Worm (Caenorhabditis elegans) whole organism, late embryonic: ENCODE results near the gene ceh-28.
A peak's percentile ranks its signal among the peaks of the same experiment; 100 is the strongest.

Source experiments
- C08G9.2 ChIP-seq: sonication (generic microtip); optimal IDR thresholded peaks from 2 replicates; lab custom pipeline; 2016; ENCODE audit warnings: mild to moderate bottlenecking, missing genetic modification characterization, moderate library complexity, missing compliant biosample characterization
- C38D4.7 ChIP-seq: fragments of 200-800 bp; sonication (Bioruptor generic); optimal IDR thresholded peaks from 2 replicates; lab custom pipeline; 2018; ENCODE audit warnings: mild to moderate bottlenecking, missing genetic modification characterization, moderate library complexity, missing compliant biosample characterization
- F13H6.1 ChIP-seq: sonication (generic microtip); optimal IDR thresholded peaks from 2 replicates; lab custom pipeline; 2016; ENCODE audit warnings: missing genetic modification characterization, missing compliant biosample characterization
- K02D7.2 ChIP-seq: sonication (generic microtip); optimal IDR thresholded peaks from 2 replicates; lab custom pipeline; 2017; ENCODE audit warnings: mild to moderate bottlenecking, missing genetic modification characterization, missing compliant biosample characterization
- K09A11.1 ChIP-seq: sonication (generic microtip); optimal IDR thresholded peaks from 2 replicates; lab custom pipeline; 2017; ENCODE audit warnings: antibody characterized with exemption, mild to moderate bottlenecking, missing genetic modification characterization, missing compliant biosample characterization; ENCODE audit not compliant: insufficient read depth
- T23F11.4 ChIP-seq: fragments of 200-800 bp; sonication (Bioruptor generic); optimal IDR thresholded peaks from 2 replicates; lab custom pipeline; 2018; ENCODE audit warnings: mild to moderate bottlenecking, missing genetic modification characterization, missing compliant biosample characterization
- Y22D7AL.16 ChIP-seq: sonication (generic microtip); optimal IDR thresholded peaks from 2 replicates; lab custom pipeline; 2016; ENCODE audit warnings: missing genetic modification characterization, missing compliant biosample characterization
- ahr-1 ChIP-seq: sonication (generic microtip); optimal IDR thresholded peaks from 2 replicates; lab custom pipeline; 2016; ENCODE audit warnings: missing genetic modification characterization, missing compliant biosample characterization
- ama-1 ChIP-seq: fragments of 150-350 bp; optimal IDR thresholded peaks from 2 replicates; lab custom pipeline; 2014
- ceh-14 ChIP-seq: sonication (generic microtip); optimal IDR thresholded peaks from 2 replicates; lab custom pipeline; 2016; ENCODE audit warnings: missing genotype, missing genetic modification characterization, missing compliant biosample characterization
- ceh-19 ChIP-seq: fragments of 200-800 bp; sonication (Bioruptor generic); optimal IDR thresholded peaks from 2 replicates; lab custom pipeline; 2018; ENCODE audit warnings: mild to moderate bottlenecking, missing genetic modification characterization, missing compliant biosample characterization
- ceh-22 ChIP-seq: sonication (generic microtip); optimal IDR thresholded peaks from 2 replicates; lab custom pipeline; 2017; ENCODE audit warnings: missing biosample characterization, missing genetic modification characterization
- ceh-24 ChIP-seq: sonication (generic microtip); optimal IDR thresholded peaks from 2 replicates; lab custom pipeline; 2016; ENCODE audit warnings: mild to moderate bottlenecking, missing genetic modification characterization, missing compliant biosample characterization
- ceh-31 ChIP-seq: sonication (generic microtip); optimal IDR thresholded peaks from 2 replicates; lab custom pipeline; 2016; ENCODE audit warnings: missing genetic modification characterization, missing compliant biosample characterization
- ceh-34 ChIP-seq: sonication (generic microtip); optimal IDR thresholded peaks from 2 replicates; lab custom pipeline; 2016; ENCODE audit warnings: mild to moderate bottlenecking, missing genetic modification characterization, missing compliant biosample characterization
- ceh-48 ChIP-seq: sonication (generic microtip); optimal IDR thresholded peaks from 2 replicates; lab custom pipeline; 2016; ENCODE audit warnings: missing genetic modification characterization, inconsistent platforms, missing compliant biosample characterization
- ceh-6 ChIP-seq: fragments of 200-800 bp; sonication (Bioruptor generic); optimal IDR thresholded peaks from 2 replicates; lab custom pipeline; 2018; ENCODE audit warnings: mild to moderate bottlenecking, missing genetic modification characterization, missing compliant biosample characterization
- ceh-9 ChIP-seq: sonication (generic microtip); optimal IDR thresholded peaks from 2 replicates; lab custom pipeline; 2016; ENCODE audit warnings: mild to moderate bottlenecking, missing genetic modification characterization, inconsistent platforms, missing compliant biosample characterization
- che-1 ChIP-seq: sonication (generic microtip); optimal IDR thresholded peaks from 2 replicates; lab custom pipeline; 2016; ENCODE audit warnings: mild to moderate bottlenecking, missing genetic modification characterization, missing compliant biosample characterization
- dmd-4 ChIP-seq: sonication (generic microtip); optimal IDR thresholded peaks from 2 replicates; lab custom pipeline; 2016; ENCODE audit warnings: borderline replicate concordance, missing genetic modification characterization, missing compliant biosample characterization
- elt-4 ChIP-seq: sonication (generic microtip); optimal IDR thresholded peaks from 2 replicates; lab custom pipeline; 2016; ENCODE audit warnings: missing genetic modification characterization, missing compliant biosample characterization
- eyg-1 ChIP-seq: sonication (generic microtip); optimal IDR thresholded peaks from 2 replicates; lab custom pipeline; 2016; ENCODE audit warnings: missing genotype, missing genetic modification characterization, missing compliant biosample characterization
- gmeb-2 ChIP-seq: sonication (generic microtip); optimal IDR thresholded peaks from 2 replicates; lab custom pipeline; 2016; ENCODE audit warnings: missing genetic modification characterization, inconsistent platforms, missing compliant biosample characterization
- hlh-13 ChIP-seq: fragments of 200-800 bp; sonication (Bioruptor generic); optimal IDR thresholded peaks from 2 replicates; lab custom pipeline; 2018; ENCODE audit warnings: mild to moderate bottlenecking, missing genetic modification characterization, missing compliant biosample characterization
- hlh-15 ChIP-seq: sonication (generic microtip); optimal IDR thresholded peaks from 2 replicates; lab custom pipeline; 2016; ENCODE audit warnings: missing genetic modification characterization, missing compliant biosample characterization
- hlh-6 ChIP-seq: sonication (generic microtip); optimal IDR thresholded peaks from 2 replicates; lab custom pipeline; 2016; ENCODE audit warnings: missing genotype, missing genetic modification characterization, missing compliant biosample characterization
- lim-6 ChIP-seq: sonication (generic microtip); optimal IDR thresholded peaks from 2 replicates; lab custom pipeline; 2016; ENCODE audit warnings: missing genetic modification characterization, missing compliant biosample characterization
- madf-2 ChIP-seq: sonication (generic microtip); optimal IDR thresholded peaks from 2 replicates; lab custom pipeline; 2017; ENCODE audit warnings: missing genetic modification characterization, missing compliant biosample characterization
- mec-3 ChIP-seq: sonication (generic microtip); optimal IDR thresholded peaks from 2 replicates; lab custom pipeline; 2016; ENCODE audit warnings: borderline replicate concordance, missing genetic modification characterization, missing compliant biosample characterization
- nhr-232 ChIP-seq: sonication (generic microtip); optimal IDR thresholded peaks from 2 replicates; lab custom pipeline; 2016; ENCODE audit warnings: missing genetic modification characterization, missing compliant biosample characterization
- npax-4 ChIP-seq: sonication (generic microtip); optimal IDR thresholded peaks from 2 replicates; lab custom pipeline; 2016; ENCODE audit warnings: missing genetic modification characterization, missing compliant biosample characterization
- pat-9 ChIP-seq: fragments of 200-800 bp; sonication (Bioruptor generic); optimal IDR thresholded peaks from 2 replicates; lab custom pipeline; 2018; ENCODE audit warnings: mild to moderate bottlenecking, missing genetic modification characterization, moderate library complexity, missing compliant biosample characterization
- pax-1 ChIP-seq: fragments of 150-350 bp; optimal IDR thresholded peaks from 2 replicates; lab custom pipeline; 2014; ENCODE audit warnings: missing biosample characterization, missing genetic modification characterization
- pha-2 ChIP-seq: sonication (generic microtip); optimal IDR thresholded peaks from 2 replicates; lab custom pipeline; 2017; ENCODE audit warnings: mild to moderate bottlenecking, missing genetic modification characterization, missing compliant biosample characterization
- pha-4 ChIP-seq: fragments of 150-350 bp; optimal IDR thresholded peaks from 2 replicates; lab custom pipeline; 2018; ENCODE audit warnings: missing biosample characterization, missing genetic modification reagents, missing genetic modification characterization
- pros-1 ChIP-seq: fragments of 150-350 bp; optimal IDR thresholded peaks from 2 replicates; lab custom pipeline; 2014; ENCODE audit warnings: missing biosample characterization, missing genetic modification reagents, missing genetic modification characterization
- ref-2 ChIP-seq: sonication (generic microtip); optimal IDR thresholded peaks from 2 replicates; lab custom pipeline; 2016; ENCODE audit warnings: missing genetic modification characterization, missing compliant biosample characterization
- rnt-1 ChIP-seq: sonication (generic microtip); optimal IDR thresholded peaks from 2 replicates; lab custom pipeline; 2016; ENCODE audit warnings: missing genetic modification characterization, missing compliant biosample characterization
- sdc-2 ChIP-seq: sonication (generic microtip); optimal IDR thresholded peaks from 2 replicates; lab custom pipeline; 2016; ENCODE audit warnings: missing genotype, missing genetic modification characterization, missing compliant biosample characterization
- sox-2 ChIP-seq: fragments of 200-800 bp; sonication (Bioruptor generic); IDR thresholded peaks from 2 replicates; pipeline ENCODE4 v1.3.6; 2022; ENCODE audit warnings: missing genetic modification reagents, missing genetic modification characterization, missing compliant biosample characterization
- sox-4 ChIP-seq: sonication (generic microtip); optimal IDR thresholded peaks from 2 replicates; lab custom pipeline; 2017; ENCODE audit warnings: mild to moderate bottlenecking, missing genetic modification characterization, inconsistent platforms, missing compliant biosample characterization
- tbx-2 ChIP-seq: sonication (generic microtip); optimal IDR thresholded peaks from 2 replicates; lab custom pipeline; 2016; ENCODE audit warnings: missing genetic modification characterization, missing compliant biosample characterization
- unc-3 ChIP-seq, 2 experiments: fragments of 200-800 bp in 1 of 2; sonication (Bioruptor generic) in 1 of 2; sonication (generic microtip) in 1 of 2; conservative IDR thresholded peaks in 1 of 2; optimal IDR thresholded peaks in 1 of 2; 2 replicates each; pipeline versions ENCODE4 v1.3.6 to Lab custom; 2016 to 2022; ENCODE audit warnings: missing compliant biosample characterization in 2 of 2, missing genetic modification characterization in 2 of 2, missing genetic modification reagents in 1 of 2
- unc-42 ChIP-seq: sonication (generic microtip); optimal IDR thresholded peaks from 2 replicates; lab custom pipeline; 2016; ENCODE audit warnings: missing genotype, missing genetic modification characterization, missing compliant biosample characterization
- unc-86 ChIP-seq: sonication (generic microtip); optimal IDR thresholded peaks from 2 replicates; lab custom pipeline; 2016; ENCODE audit warnings: missing genetic modification characterization, missing compliant biosample characterization

ceh-28 gene

DNA sequence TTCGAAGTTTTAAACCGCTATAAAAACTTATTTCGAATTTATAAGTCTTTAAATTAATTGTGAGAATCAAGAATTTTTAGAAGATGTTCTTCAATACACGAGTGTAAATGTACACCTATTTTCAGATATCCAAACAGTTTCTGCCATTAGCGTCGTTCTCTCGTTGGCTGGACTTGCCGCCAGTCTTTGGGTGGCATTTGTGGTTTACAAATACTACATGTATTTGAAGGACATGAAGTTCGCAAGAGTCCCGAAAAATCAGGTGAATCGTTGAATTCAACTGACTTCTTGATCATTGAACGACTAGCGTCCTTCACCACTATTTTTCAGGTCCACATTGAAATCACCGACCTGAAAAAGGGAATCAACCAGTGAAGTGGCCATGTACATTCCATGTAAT is 41.2 kb downstream of the ceh-28 start:
- TF ChIP-seq elt-4 (tag; lab: Kevin White, UChicago) (no peak), sox-4 (no peak), hlh-15 (tag; lab: Kevin White, UChicago) (no peak), ama-1 (no peak), ceh-6 (GFP tag; lab: Kevin White, UChicago) (no peak), C08G9.2 (tag; lab: Kevin White, UChicago) (no peak), ceh-24 (tag; lab: Kevin White, UChicago) (no peak), unc-86 (tag; lab: Kevin White, UChicago) (no peak), mec-3 (no peak), hlh-13 (GFP tag; lab: Kevin White, UChicago) (no peak), che-1 (no peak), ahr-1 (tag; lab: Kevin White, UChicago) (no peak), gmeb-2 (tag; lab: Kevin White, UChicago) (no peak), ceh-14 (tag; lab: Kevin White, UChicago) (no peak), ceh-19 (GFP tag; lab: Kevin White, UChicago) (no peak), C38D4.7 (GFP tag; lab: Kevin White, UChicago) (no peak)

DNA sequence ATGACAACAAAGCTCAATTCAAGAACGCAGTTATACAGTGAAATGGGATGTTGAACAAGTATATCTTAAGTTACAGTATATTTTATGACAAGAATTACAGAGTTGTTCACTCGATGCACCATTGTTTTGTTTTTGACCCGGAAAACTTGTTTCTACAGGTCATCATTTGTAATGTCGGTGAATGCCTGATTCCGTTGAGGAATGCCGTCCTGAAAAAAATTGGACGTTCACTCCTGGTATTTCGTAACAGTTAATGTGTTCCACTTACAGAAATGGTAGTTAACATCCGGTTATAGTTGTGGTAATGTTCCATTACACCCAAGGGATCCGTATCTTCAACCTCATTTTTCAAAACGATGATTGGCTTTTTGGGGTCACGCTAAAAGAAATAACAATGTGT is 41.9 kb downstream of the ceh-28 start:
- TF ChIP-seq rnt-1, result no peak
- TF ChIP-seq sox-2 (GFP tag; lab: Robert Waterston, UW), result no peak
- TF ChIP-seq K09A11.1 (tag; lab: Kevin White, UChicago), result no peak
- TF ChIP-seq pros-1 (tag; lab: Kevin White, UChicago), result no peak
- no peak for TF ChIP-seq nhr-232 (tag; lab: Kevin White, UChicago)
- no peak for TF ChIP-seq ceh-6 (GFP tag; lab: Kevin White, UChicago)
- TF ChIP-seq Y22D7AL.16 (tag; lab: Kevin White, UChicago), result no peak
- TF ChIP-seq ceh-48 (tag; lab: Kevin White, UChicago), result no peak
- no peak for TF ChIP-seq C38D4.7 (GFP tag; lab: Kevin White, UChicago)
- no peak for TF ChIP-seq K02D7.2
- TF ChIP-seq ama-1, result no peak

DNA sequence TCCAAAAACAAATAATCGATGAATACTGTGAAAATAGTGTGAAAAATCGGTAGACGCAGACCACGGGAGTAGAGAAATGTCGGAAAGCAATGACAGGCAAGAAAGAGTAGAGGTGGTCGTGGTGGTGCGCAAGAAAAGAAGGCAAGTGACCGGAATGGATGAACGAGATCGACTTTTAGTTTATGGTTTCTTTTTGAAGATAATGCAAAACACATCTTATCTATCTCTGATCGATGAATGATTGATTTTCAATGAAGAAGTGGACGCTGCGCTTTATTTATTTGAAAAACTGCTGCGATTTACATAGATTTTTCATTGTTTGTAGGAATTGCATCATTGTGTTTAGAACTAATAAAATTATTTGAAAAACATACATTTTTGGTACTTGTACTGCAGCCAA is 45.4 kb downstream of the ceh-28 start:
- TF ChIP-seq lim-6 (tag; lab: Kevin White, UChicago) (no peak), ceh-22 (tag; lab: Kevin White, UChicago) (no peak), ceh-48 (tag; lab: Kevin White, UChicago) (no peak), pax-1 (tag; lab: Kevin White, UChicago) (no peak), K09A11.1 (tag; lab: Kevin White, UChicago) (no peak), ceh-31 (no peak), pha-4 (tag; lab: Kevin White, UChicago) (no peak), sdc-2 (tag; lab: Kevin White, UChicago) (no peak), ahr-1 (tag; lab: Kevin White, UChicago) (no peak), madf-2 (tag; lab: Kevin White, UChicago) (no peak), F13H6.1 (no peak), che-1 (no peak), ceh-34 (tag; lab: Kevin White, UChicago) (no peak)

DNA sequence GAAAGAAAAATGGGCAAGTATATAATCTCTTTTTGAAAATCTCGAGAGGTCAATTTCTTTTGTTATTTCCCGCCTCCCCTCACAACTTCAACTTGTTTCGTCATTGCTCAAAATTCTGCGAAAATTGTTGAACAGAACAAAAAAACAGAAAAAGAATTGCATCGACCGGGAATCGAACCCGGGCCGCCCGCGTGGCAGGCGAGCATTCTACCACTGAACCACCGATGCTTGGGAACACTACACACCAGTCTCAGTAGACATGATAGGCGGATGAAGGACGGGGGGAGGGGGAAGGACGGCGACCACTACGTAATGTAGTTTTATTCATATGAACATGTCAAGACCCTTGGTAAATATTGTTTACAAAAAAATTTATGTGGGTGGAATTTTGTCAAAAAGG is 46.6 kb downstream of the ceh-28 start:
- TF ChIP-seq dmd-4 (tag; lab: Kevin White, UChicago) (peak; percentile 92), mec-3 (no peak), elt-4 (tag; lab: Kevin White, UChicago) (no peak), unc-86 (tag; lab: Kevin White, UChicago) (peak; percentile 92), unc-42 (tag; lab: Kevin White, UChicago) (peak; percentile 17), npax-4 (peak; percentile 56), sdc-2 (tag; lab: Kevin White, UChicago) (peak; percentile 93), pha-4 (tag; lab: Kevin White, UChicago) (no peak), tbx-2 (tag; lab: Kevin White, UChicago) (peak; percentile 93), Y22D7AL.16 (tag; lab: Kevin White, UChicago) (peak; percentile 87), ceh-14 (tag; lab: Kevin White, UChicago) (peak; percentile 94), unc-3 (GFP tag; conservative IDR thresholded peaks at IDR 0.05; lab: Robert Waterston, UW) (peak; percentile 97), unc-3 (tag; optimal IDR thresholded peaks at IDR 0.05; lab: Kevin White, UChicago) (peak; percentile 62), hlh-6 (tag; lab: Kevin White, UChicago) (peak; percentile 97), pros-1 (tag; lab: Kevin White, UChicago) (peak; percentile 37), madf-2 (tag; lab: Kevin White, UChicago) (peak; percentile 69), pha-2 (tag; lab: Kevin White, UChicago) (peak; percentile 94), T23F11.4 (GFP tag; lab: Kevin White, UChicago) (peak; percentile 83), K02D7.2 (peak; percentile 90), pat-9 (peak; percentile 96), ceh-9 (tag; lab: Kevin White, UChicago) (peak; percentile 89), ref-2 (peak; percentile 66), ceh-31 (peak; percentile 86), eyg-1 (peak; percentile 79), C08G9.2 (tag; lab: Kevin White, UChicago) (peak; percentile 91)
